Fruit fly (Drosophila melanogaster) whole organism, embryonic: ENCODE data around the gene CG10576.

Source experiments
- Abd-B ChIP-seq: fragments of 200-800 bp; sonication (Bioruptor generic); optimal IDR thresholded peaks from 2 replicates; lab custom pipeline; 2018; ENCODE audit warnings: missing biosample characterization, mild to moderate bottlenecking, missing genetic modification characterization, moderate library complexity
- Adf1 ChIP-seq: fragments of 200-800 bp; sonication (Bioruptor generic); IDR thresholded peaks from 2 replicates; pipeline ENCODE4 v1.3.6; 2022; ENCODE audit warnings: missing biosample characterization, missing genetic modification characterization
- CG10543 ChIP-seq: fragments of 200-800 bp; sonication (Bioruptor generic); optimal IDR thresholded peaks from 3 replicates; lab custom pipeline; 2017; ENCODE audit warnings: missing biosample characterization, mild to moderate bottlenecking, missing genetic modification characterization, moderate library complexity
- CG10979 ChIP-seq: fragments of 200-800 bp; sonication (Bioruptor generic); optimal IDR thresholded peaks from 2 replicates; lab custom pipeline; 2018; ENCODE audit warnings: missing biosample characterization, mild to moderate bottlenecking, missing genetic modification characterization, moderate library complexity
- CG11085 ChIP-seq: fragments of 200-800 bp; sonication (Bioruptor generic); IDR thresholded peaks from 2 replicates; pipeline ENCODE4 v1.3.6; 2022; ENCODE audit warnings: missing biosample characterization, missing genetic modification characterization
- CG11456 ChIP-seq: fragments of 200-800 bp; sonication (Bioruptor generic); IDR thresholded peaks from 3 replicates; pipeline ENCODE4 v1.3.6; 2022; ENCODE audit warnings: missing biosample characterization, missing genetic modification characterization
- CG11504 ChIP-seq: fragments of 200-800 bp; sonication (Bioruptor generic); optimal IDR thresholded peaks from 3 replicates; lab custom pipeline; 2019; ENCODE audit warnings: missing biosample characterization, mild to moderate bottlenecking, missing genetic modification characterization, moderate library complexity
- CG12744 ChIP-seq: fragments of 200-800 bp; sonication (Bioruptor generic); optimal IDR thresholded peaks from 2 replicates; lab custom pipeline; 2016; ENCODE audit warnings: missing biosample characterization, missing genetic modification characterization
- CG17912 ChIP-seq: fragments of 200-800 bp; sonication (Bioruptor generic); optimal IDR thresholded peaks from 2 replicates; lab custom pipeline; 2018; ENCODE audit warnings: missing biosample characterization, mild to moderate bottlenecking, missing genetic modification characterization
- CG2889 ChIP-seq: fragments of 200-800 bp; sonication (Bioruptor generic); IDR thresholded peaks from 3 replicates; pipeline ENCODE4 v1.3.6; 2022; ENCODE audit warnings: missing biosample characterization, missing genetic modification characterization
- CG32772 ChIP-seq: fragments of 200-800 bp; sonication (Bioruptor generic); IDR thresholded peaks from 2 replicates; pipeline ENCODE4 v1.3.6; 2022; ENCODE audit warnings: missing biosample characterization, missing genetic modification characterization
- CG3995 ChIP-seq: fragments of 200-800 bp; sonication (Bioruptor generic); optimal IDR thresholded peaks from 3 replicates; lab custom pipeline; 2016; ENCODE audit warnings: missing biosample characterization, missing genetic modification characterization
- CG6683 ChIP-seq: fragments of 200-800 bp; sonication (Bioruptor generic); optimal IDR thresholded peaks from 2 replicates; lab custom pipeline; 2017; ENCODE audit warnings: missing biosample characterization, mild to moderate bottlenecking, missing genetic modification characterization, missing genetic modification reagents
- CG6765 ChIP-seq: fragments of 200-800 bp; sonication (Bioruptor generic); optimal IDR thresholded peaks from 3 replicates; lab custom pipeline; 2017; ENCODE audit warnings: missing biosample characterization, mild to moderate bottlenecking, missing genetic modification characterization
- CG7271 ChIP-seq: fragments of 200-800 bp; sonication (Bioruptor generic); optimal IDR thresholded peaks from 2 replicates; lab custom pipeline; 2018; ENCODE audit warnings: missing biosample characterization, mild to moderate bottlenecking, missing genetic modification characterization, moderate library complexity
- CG7745 ChIP-seq: fragments of 200-800 bp; sonication (Bioruptor generic); optimal IDR thresholded peaks from 2 replicates; lab custom pipeline; 2018; ENCODE audit warnings: missing biosample characterization, mild to moderate bottlenecking, missing genetic modification characterization, moderate library complexity
- CG7963 ChIP-seq: fragments of 200-800 bp; sonication (Bioruptor generic); IDR thresholded peaks from 3 replicates; pipeline ENCODE4 v1.3.6; 2022; ENCODE audit warnings: missing biosample characterization, missing genetic modification characterization; ENCODE audit not compliant: partially characterized antibody
- Drgx ChIP-seq: fragments of 200-800 bp; sonication (Bioruptor generic); IDR thresholded peaks from 2 replicates; pipeline ENCODE4 v1.3.6; 2022; ENCODE audit warnings: missing biosample characterization, missing genetic modification characterization
- HmgD ChIP-seq: fragments of 200-800 bp; sonication (Bioruptor generic); optimal IDR thresholded peaks from 3 replicates; lab custom pipeline; 2016; ENCODE audit warnings: missing biosample characterization, missing genetic modification characterization
- Opbp ChIP-seq: fragments of 200-800 bp; sonication (Bioruptor generic); IDR thresholded peaks from 3 replicates; pipeline ENCODE4 v1.3.6; 2022; ENCODE audit warnings: missing biosample characterization, missing genetic modification characterization; ENCODE audit not compliant: partially characterized antibody
- Sin3A ChIP-seq: fragments of >200 bp; optimal IDR thresholded peaks from 2 replicates; lab custom pipeline; 2018
- Six4 ChIP-seq: fragments of 200-800 bp; sonication (Bioruptor generic); optimal IDR thresholded peaks from 2 replicates; lab custom pipeline; 2016; ENCODE audit warnings: missing biosample characterization, missing genetic modification characterization
- Usf ChIP-seq: fragments of 200-800 bp; sonication (Bioruptor generic); optimal IDR thresholded peaks from 2 replicates; lab custom pipeline; 2017; ENCODE audit warnings: missing genotype, missing biosample characterization, missing genetic modification characterization
- YL-1 ChIP-seq: fragments of 200-800 bp; sonication (Bioruptor generic); optimal IDR thresholded peaks from 3 replicates; lab custom pipeline; 2017; ENCODE audit warnings: missing biosample characterization, mild to moderate bottlenecking, missing genetic modification characterization
- az2 ChIP-seq: fragments of 200-800 bp; sonication (Bioruptor generic); optimal IDR thresholded peaks from 3 replicates; lab custom pipeline; 2016; ENCODE audit warnings: missing biosample characterization, missing genetic modification characterization
- bsh ChIP-seq, 2 experiments: fragments of 200-800 bp; sonication (Bioruptor generic); optimal IDR thresholded peaks; 2 replicates each; lab custom pipeline; 2017 to 2018; ENCODE audit warnings: mild to moderate bottlenecking in 2 of 2, missing biosample characterization in 2 of 2, missing genetic modification characterization in 2 of 2, moderate library complexity in 1 of 2
- cad ChIP-seq: fragments of >200 bp; optimal IDR thresholded peaks from 2 replicates; lab custom pipeline; 2017; ENCODE audit warnings: missing biosample characterization, missing genetic modification characterization
- cato ChIP-seq: fragments of 200-800 bp; sonication (Bioruptor generic); optimal IDR thresholded peaks from 2 replicates; lab custom pipeline; 2016; ENCODE audit warnings: missing biosample characterization, missing genetic modification characterization, borderline replicate concordance
- cg ChIP-seq: fragments of 200-800 bp; sonication (Bioruptor generic); optimal IDR thresholded peaks from 3 replicates; lab custom pipeline; 2019; ENCODE audit warnings: missing biosample characterization, mild to moderate bottlenecking, missing genetic modification characterization, moderate library complexity
- chinmo ChIP-seq: fragments of 200-800 bp; sonication (Bioruptor generic); IDR thresholded peaks from 4 replicates; pipeline ENCODE4 v1.3.6; 2022; ENCODE audit warnings: missing biosample characterization, missing genetic modification characterization; ENCODE audit not compliant: partially characterized antibody
- chm ChIP-seq: fragments of 200-800 bp; sonication (Bioruptor generic); IDR thresholded peaks from 2 replicates; pipeline ENCODE4 v1.3.6; 2022; ENCODE audit warnings: missing biosample characterization, missing genetic modification characterization
- cwo ChIP-seq: fragments of 200-800 bp; sonication (Bioruptor generic); optimal IDR thresholded peaks from 3 replicates; lab custom pipeline; 2017; ENCODE audit warnings: missing biosample characterization, missing genetic modification characterization, mild to moderate bottlenecking, moderate library complexity, missing genetic modification reagents
- dm ChIP-seq: fragments of 200-800 bp; sonication (Bioruptor generic); optimal IDR thresholded peaks from 3 replicates; lab custom pipeline; 2016; ENCODE audit warnings: missing biosample characterization, missing genetic modification characterization
- ewg ChIP-seq: fragments of 200-800 bp; sonication (Bioruptor generic); optimal IDR thresholded peaks from 3 replicates; lab custom pipeline; 2017; ENCODE audit warnings: mild to moderate bottlenecking, missing biosample characterization, missing genetic modification reagents, missing genetic modification characterization
- fd64A ChIP-seq: fragments of 200-800 bp; sonication (Bioruptor generic); optimal IDR thresholded peaks from 3 replicates; lab custom pipeline; 2018; ENCODE audit warnings: missing biosample characterization, mild to moderate bottlenecking, missing genetic modification characterization
- ind ChIP-seq: fragments of 200-800 bp; sonication (Bioruptor generic); optimal IDR thresholded peaks from 3 replicates; lab custom pipeline; 2016; ENCODE audit warnings: missing biosample characterization, missing genetic modification characterization
- inv ChIP-seq: fragments of 200-800 bp; sonication (Bioruptor generic); IDR thresholded peaks from 2 replicates; pipeline ENCODE4 v1.3.6; 2022; ENCODE audit warnings: missing biosample characterization, missing genetic modification characterization; ENCODE audit not compliant: partially characterized antibody
- jing ChIP-seq: fragments of 200-800 bp; sonication (Bioruptor generic); optimal IDR thresholded peaks from 2 replicates; lab custom pipeline; 2018; ENCODE audit warnings: missing biosample characterization, mild to moderate bottlenecking, missing genetic modification characterization
- nerfin-1 ChIP-seq: fragments of 200-800 bp; sonication (Bioruptor generic); optimal IDR thresholded peaks from 3 replicates; lab custom pipeline; 2019; ENCODE audit warnings: missing biosample characterization, mild to moderate bottlenecking, missing genetic modification characterization, moderate library complexity
- nom ChIP-seq: fragments of 200-800 bp; sonication (Bioruptor generic); optimal IDR thresholded peaks from 2 replicates; lab custom pipeline; 2017; ENCODE audit warnings: missing biosample characterization, missing genetic modification characterization, mild to moderate bottlenecking, moderate library complexity, missing genetic modification reagents
- ro ChIP-seq: fragments of 200-800 bp; sonication (Bioruptor generic); IDR thresholded peaks from 2 replicates; pipeline ENCODE4 v1.3.6; 2022; ENCODE audit warnings: missing biosample characterization, missing genetic modification characterization
- scrt ChIP-seq: fragments of 200-800 bp; sonication (Bioruptor generic); optimal IDR thresholded peaks from 2 replicates; lab custom pipeline; 2018; ENCODE audit warnings: missing biosample characterization, mild to moderate bottlenecking, missing genetic modification characterization, moderate library complexity
- sna ChIP-seq: fragments of 200-800 bp; sonication (Bioruptor generic); IDR thresholded peaks from 2 replicates; pipeline ENCODE4 v1.3.6; 2022; ENCODE audit warnings: missing biosample characterization, missing genetic modification characterization; ENCODE audit not compliant: partially characterized antibody
- sr ChIP-seq: fragments of 200-800 bp; sonication (Bioruptor generic); IDR thresholded peaks from 3 replicates; pipeline ENCODE4 v1.3.6; 2022; ENCODE audit warnings: missing biosample characterization, missing genetic modification characterization
- trh ChIP-seq: fragments of 200-800 bp; sonication (Bioruptor generic); optimal IDR thresholded peaks from 2 replicates; lab custom pipeline; 2016; ENCODE audit warnings: missing biosample characterization, missing genetic modification characterization

CG10576 gene

dm6 chr3L:5770817-5771425, 5.4 kb upstream of the CG10576 start (continued):
- peak; percentile 61 for TF ChIP-seq Usf

dm6 chr3L:5770113-5770798, 4.8 kb upstream of the CG10576 start:
- TF ChIP-seq Abd-B (peak; percentile 4), az2 (GFP tag; lab: Kevin White, UChicago) (no peak), CG11504 (tag; lab: Kevin White, UChicago) (no peak), CG17912 (GFP tag; lab: Kevin White, UChicago) (no peak), YL-1 (GFP tag; lab: Kevin White, UChicago) (peak; percentile 58), CG10979 (tag; lab: Kevin White, UChicago) (no peak), Adf1 (GFP tag; lab: Robert Waterston, UW) (peak; percentile 76), ewg (GFP tag; lab: Kevin White, UChicago) (no peak), bsh (GFP tag; optimal IDR thresholded peaks at IDR 0.05; lab: Kevin White, UChicago) (peak in 1 of 2 experiments; percentile 83), cwo (GFP tag; lab: Kevin White, UChicago) (peak; percentile 87), CG3995 (GFP tag; lab: Kevin White, UChicago) (no peak), ro (no peak), CG32772 (0 out of 2 replicates have a peak, but pooled peaks have one; percentile 11), CG12744 (GFP tag; lab: Kevin White, UChicago) (no peak), CG7745 (no peak), inv (GFP tag; lab: Robert Waterston, UW) (no peak), CG7963 (GFP tag; lab: Robert Waterston, UW) (no peak), cg (GFP tag; lab: Kevin White, UChicago) (peak; percentile 81), chm (GFP tag; lab: Robert Waterston, UW) (no peak), Drgx (peak; percentile 7), dm (GFP tag; lab: Kevin White, UChicago) (peak; percentile 27), HmgD (GFP tag; lab: Kevin White, UChicago) (no peak), CG11456 (GFP tag; lab: Robert Waterston, UW) (no peak), nom (GFP tag; lab: Kevin White, UChicago) (peak; percentile 97), CG2889 (GFP tag; lab: Robert Waterston, UW) (no peak), nerfin-1 (peak; percentile 67), cad (GFP tag; lab: Kevin White, UChicago) (peak; percentile 45), chinmo (GFP tag; lab: Robert Waterston, UW) (0 out of 4 replicates have a peak, but pooled peaks have one; percentile 55), Sin3A (lab: Kevin White, UChicago) (peak; percentile 14), CG10543 (GFP tag; lab: Kevin White, UChicago) (peak; percentile 11)

dm6 chr3L:5768532-5769497, 3.3 kb upstream of the CG10576 start, which contains the start of the genes Ppat-Dpck and scny:
Ppat-Dpck (minus strand) TSS chr3L:5768794.
scny (plus strand) TSS chr3L:5769002.
- TF ChIP-seq Opbp, result peak; percentile 89
- TF ChIP-seq sr, result no peak
- no peak for TF ChIP-seq ind (GFP tag; lab: Kevin White, UChicago)
- TF ChIP-seq CG7271 (tag; lab: Kevin White, UChicago), result no peak
- no peak for TF ChIP-seq fd64A (GFP tag; lab: Kevin White, UChicago)
- peak; percentile 95 for TF ChIP-seq sna (GFP tag; lab: Robert Waterston, UW)
- no peak for TF ChIP-seq CG6683 (GFP tag; lab: Kevin White, UChicago)
- TF ChIP-seq cato (GFP tag; lab: Kevin White, UChicago), result no peak
- no peak for TF ChIP-seq scrt
- no peak for TF ChIP-seq CG6765 (GFP tag; lab: Kevin White, UChicago)
- TF ChIP-seq CG11085 (GFP tag; lab: Robert Waterston, UW), result no peak
- TF ChIP-seq jing, result no peak
- TF ChIP-seq trh (GFP tag; lab: Kevin White, UChicago), result no peak
- TF ChIP-seq Six4 (GFP tag; lab: Kevin White, UChicago), result no peak
